Worm (Caenorhabditis elegans) whole organism, L3 larva: Measurements from ENCODE around the gene F16B12.6.

Experiments
- R02D3.7 ChIP-seq: fragments of 150-350 bp; optimal IDR thresholded peaks from 2 replicates; lab custom pipeline; 2014; ENCODE audit warnings: missing biosample characterization, missing genetic modification characterization
- ZK546.5 ChIP-seq: sonication (generic microtip); optimal IDR thresholded peaks from 2 replicates; lab custom pipeline; 2017; ENCODE audit warnings: missing biosample characterization, missing genetic modification characterization
- aly-2 ChIP-seq: fragments of 150-350 bp; optimal IDR thresholded peaks from 2 replicates; lab custom pipeline; 2014; ENCODE audit warnings: missing biosample characterization, missing genetic modification characterization
- ama-1 ChIP-seq: fragments of 150-350 bp; optimal IDR thresholded peaks from 2 replicates; lab custom pipeline; 2018
- ceh-9 ChIP-seq: sonication (generic microtip); optimal IDR thresholded peaks from 2 replicates; lab custom pipeline; 2018; ENCODE audit warnings: missing biosample characterization, missing genetic modification characterization
- daf-12 ChIP-seq: fragments of 150-350 bp; optimal IDR thresholded peaks from 2 replicates; lab custom pipeline; 2014; ENCODE audit warnings: missing biosample characterization, missing genetic modification reagents, missing genetic modification characterization
- egl-5 ChIP-seq: fragments of 150-350 bp; optimal IDR thresholded peaks from 2 replicates; lab custom pipeline; 2017; ENCODE audit warnings: missing biosample characterization, missing genetic modification reagents, missing genetic modification characterization, inconsistent platforms
- elt-1 ChIP-seq: fragments of 150-350 bp; optimal IDR thresholded peaks from 2 replicates; lab custom pipeline; 2014; ENCODE audit warnings: missing biosample characterization, missing genetic modification characterization
- elt-3 ChIP-seq, 3 experiments: fragments of 150-350 bp in 1 of 3; sonication (generic microtip) in 2 of 3; optimal IDR thresholded peaks; 2 replicates in 2 of 3; 4 replicates in 1 of 3; lab custom pipeline; 2014 to 2017; ENCODE audit warnings: missing biosample characterization in 3 of 3, missing genetic modification characterization in 3 of 3
- eor-1 ChIP-seq, 2 experiments: fragments of 150-350 bp; optimal IDR thresholded peaks; 2 replicates each; lab custom pipeline; 2014 to 2018; ENCODE audit warnings: missing biosample characterization in 2 of 2, missing genetic modification characterization in 2 of 2
- fkh-10 ChIP-seq: sonication (generic microtip); optimal IDR thresholded peaks from 2 replicates; lab custom pipeline; 2017; ENCODE audit warnings: missing biosample characterization, missing genetic modification reagents, missing genetic modification characterization
- fkh-2 ChIP-seq: fragments of 150-350 bp; optimal IDR thresholded peaks from 2 replicates; lab custom pipeline; 2014; ENCODE audit warnings: missing biosample characterization, missing genetic modification reagents, missing genetic modification characterization
- fos-1 ChIP-seq: fragments of 150-350 bp; optimal IDR thresholded peaks from 2 replicates; lab custom pipeline; 2014; ENCODE audit warnings: missing biosample characterization, missing genetic modification characterization
- hmg-11 ChIP-seq: sonication (generic microtip); optimal IDR thresholded peaks from 2 replicates; lab custom pipeline; 2016; ENCODE audit warnings: missing genetic modification characterization, missing compliant biosample characterization
- jun-1 ChIP-seq: fragments of 150-350 bp; optimal IDR thresholded peaks from 2 replicates; lab custom pipeline; 2014; ENCODE audit warnings: missing biosample characterization, missing genetic modification reagents, missing genetic modification characterization
- lin-15B ChIP-seq: fragments of 150-350 bp; optimal IDR thresholded peaks from 2 replicates; lab custom pipeline; 2014; ENCODE audit warnings: missing biosample characterization, missing genetic modification characterization
- lin-39 ChIP-seq: fragments of 150-350 bp; optimal IDR thresholded peaks from 2 replicates; lab custom pipeline; 2018; ENCODE audit warnings: missing biosample characterization, missing genetic modification reagents, missing genetic modification characterization
- lsy-12 ChIP-seq: sonication (generic microtip); optimal IDR thresholded peaks from 2 replicates; lab custom pipeline; 2016; ENCODE audit warnings: mild to moderate bottlenecking, missing genetic modification characterization, missing compliant biosample characterization
- mml-1 ChIP-seq: fragments of 150-350 bp; sonication (generic microtip); optimal IDR thresholded peaks from 3 replicates; lab custom pipeline; 2014; ENCODE audit warnings: missing biosample characterization, missing genetic modification characterization
- nfya-1 ChIP-seq: sonication (generic microtip); optimal IDR thresholded peaks from 2 replicates; lab custom pipeline; 2017; ENCODE audit warnings: missing genetic modification characterization, mild to moderate bottlenecking, missing compliant biosample characterization, antibody characterized with exemption, moderate library complexity; ENCODE audit not compliant: insufficient read depth
- nhr-11 ChIP-seq: fragments of 150-350 bp; optimal IDR thresholded peaks from 2 replicates; lab custom pipeline; 2014; ENCODE audit warnings: missing biosample characterization, missing genetic modification characterization
- nhr-12 ChIP-seq: fragments of 150-350 bp; optimal IDR thresholded peaks from 2 replicates; lab custom pipeline; 2014; ENCODE audit warnings: missing biosample characterization, missing genetic modification characterization
- nhr-23 ChIP-seq: fragments of 150-350 bp; optimal IDR thresholded peaks from 2 replicates; lab custom pipeline; 2014; ENCODE audit warnings: missing biosample characterization, missing genetic modification reagents, missing genetic modification characterization
- nhr-237 ChIP-seq: fragments of 150-350 bp; optimal IDR thresholded peaks from 2 replicates; lab custom pipeline; 2014; ENCODE audit warnings: missing biosample characterization, missing genetic modification characterization
- nhr-67 ChIP-seq: fragments of 150-350 bp; optimal IDR thresholded peaks from 2 replicates; lab custom pipeline; 2014; ENCODE audit warnings: missing biosample characterization, missing genetic modification characterization
- nhr-77 ChIP-seq: fragments of 150-350 bp; optimal IDR thresholded peaks from 2 replicates; lab custom pipeline; 2014; ENCODE audit warnings: missing biosample characterization, missing genetic modification characterization
- pha-4 ChIP-seq: fragments of 150-350 bp; optimal IDR thresholded peaks from 2 replicates; lab custom pipeline; 2014; ENCODE audit warnings: missing biosample characterization, missing genetic modification reagents, missing genetic modification characterization
- pqm-1 ChIP-seq: fragments of 150-350 bp; optimal IDR thresholded peaks from 2 replicates; lab custom pipeline; 2017; ENCODE audit warnings: missing biosample characterization, missing genetic modification characterization, inconsistent platforms
- sea-2 ChIP-seq: fragments of 150-350 bp; sonication (generic microtip); optimal IDR thresholded peaks from 4 replicates; lab custom pipeline; 2014; ENCODE audit warnings: missing biosample characterization, missing genetic modification reagents, missing genetic modification characterization
- skn-1 ChIP-seq: fragments of 150-350 bp; optimal IDR thresholded peaks from 2 replicates; lab custom pipeline; 2014; ENCODE audit warnings: missing biosample characterization, missing genetic modification characterization
- snpc-4 ChIP-seq: fragments of 150-350 bp; optimal IDR thresholded peaks from 2 replicates; lab custom pipeline; 2014; ENCODE audit warnings: missing biosample characterization, missing genetic modification characterization
- unc-39 ChIP-seq: sonication (generic microtip); optimal IDR thresholded peaks from 4 replicates; lab custom pipeline; 2017; ENCODE audit warnings: missing biosample characterization, missing genetic modification characterization

Gene F16B12.6

ce11 chrX:14078574-14078973 is 23.5 kb upstream of the F16B12.6 start, which contains the start of gene C33G3.5:
Gene C33G3.5, minus strand, starts transcription at chrX:14078674.
- TF ChIP-seq eor-1 (tag; optimal IDR thresholded peaks at IDR 0.05; lab: Kevin White, UChicago) (no peak), nhr-237 (tag; lab: Kevin White, UChicago) (no peak), lin-15B (tag; lab: Kevin White, UChicago) (no peak), snpc-4 (tag; lab: Kevin White, UChicago) (no peak), ceh-9 (tag; lab: Kevin White, UChicago) (no peak), nhr-23 (tag; lab: Kevin White, UChicago) (no peak), egl-5 (tag; lab: Kevin White, UChicago) (no peak), pha-4 (tag; lab: Kevin White, UChicago) (no peak), aly-2 (tag; lab: Kevin White, UChicago) (no peak), hmg-11 (no peak), nhr-12 (no peak)

- peak; percentile 19 for TF ChIP-seq egl-5 (tag; lab: Kevin White, UChicago)
- no peak for TF ChIP-seq lin-39
- TF ChIP-seq, all 47 proteins: peak for 1
These were observed 17.9 kb upstream of the F16B12.6 start, which contains the start of gene C33G3.6 for ce11 chrX:14084230-14084629. Gene C33G3.6, minus strand, starts transcription at chrX:14084330.

- TF ChIP-seq nhr-11 (no peak), ama-1 (lab: Kevin White, UChicago) (no peak), ZK546.5 (tag; lab: Kevin White, UChicago) (no peak), nhr-77 (tag; lab: Kevin White, UChicago) (no peak), pha-4 (tag; lab: Kevin White, UChicago) (no peak), egl-5 (tag; lab: Kevin White, UChicago) (no peak), elt-3 (tag; optimal IDR thresholded peaks at IDR 0.05; lab: Kevin White, UChicago) (no peak), jun-1 (tag; lab: Kevin White, UChicago) (no peak)
- TF ChIP-seq, all 47 proteins: peak for 0
These were observed 16.9 kb upstream of the F16B12.6 start, which contains the start of gene F16B12.1 for ce11 chrX:14085208-14085607. Gene F16B12.1, plus strand, starts transcription at chrX:14085508.

ce11 chrX:14090089-14090488 is 12.0 kb upstream of the F16B12.6 start, which contains the start of gene dsl-4:
Gene dsl-4, plus strand, starts transcription at chrX:14090389.
- TF ChIP-seq skn-1 (tag; lab: Kevin White, UChicago): no peak
- TF ChIP-seq hmg-11: no peak
- no peak for TF ChIP-seq pqm-1 (tag; lab: Kevin White, UChicago)
- no peak for TF ChIP-seq eor-1 (tag; optimal IDR thresholded peaks at IDR 0.05; lab: Kevin White, UChicago)
- TF ChIP-seq nhr-11: no peak

- no peak for TF ChIP-seq R02D3.7 (tag; lab: Kevin White, UChicago)
- no peak for TF ChIP-seq ama-1 (lab: Kevin White, UChicago)
- TF ChIP-seq skn-1 (tag; lab: Kevin White, UChicago): no peak
- no peak for TF ChIP-seq egl-5 (tag; lab: Kevin White, UChicago)
- no peak for TF ChIP-seq fkh-2 (tag; lab: Kevin White, UChicago)
- no peak for TF ChIP-seq unc-39 (tag; lab: Kevin White, UChicago)
- TF ChIP-seq hmg-11: no peak
- no peak for TF ChIP-seq fos-1 (tag; lab: Kevin White, UChicago)
- TF ChIP-seq ZK546.5 (tag; lab: Kevin White, UChicago): no peak
- no peak for TF ChIP-seq elt-1 (tag; lab: Kevin White, UChicago)
- no peak for TF ChIP-seq pha-4 (tag; lab: Kevin White, UChicago)
- TF ChIP-seq jun-1 (tag; lab: Kevin White, UChicago): no peak
- TF ChIP-seq fkh-10 (GFP tag; lab: Kevin White, UChicago): no peak
- no peak for TF ChIP-seq mml-1
- no peak for TF ChIP-seq lsy-12 (tag; lab: Kevin White, UChicago)
- TF ChIP-seq, all 47 proteins: peak for 0
These were observed 11.1 kb upstream of the F16B12.6 start for ce11 chrX:14090990-14091389.

- TF ChIP-seq hmg-11 (peak; percentile 11), egl-5 (tag; lab: Kevin White, UChicago) (no peak), eor-1 (tag; optimal IDR thresholded peaks at IDR 0.05; lab: Kevin White, UChicago) (no peak), elt-3 (tag; optimal IDR thresholded peaks at IDR 0.05; lab: Kevin White, UChicago) (no peak), nhr-237 (tag; lab: Kevin White, UChicago) (no peak), nhr-67 (tag; lab: Kevin White, UChicago) (no peak), sea-2 (no peak), nfya-1 (tag; lab: Kevin White, UChicago) (peak; percentile 22), daf-12 (tag; lab: Kevin White, UChicago) (no peak)
These were observed 3.4 kb upstream of the F16B12.6 start, which contains the start of gene F16B12.4 for ce11 chrX:14098618-14099118. Gene F16B12.4, minus strand, starts transcription at chrX:14098668.
